Fruit fly (Drosophila melanogaster): ENCODE data around the gene Agpat2.

Agpat2 gene

dm6 chr2L:8433512-8433911 lies 30.3 kb downstream of the Agpat2 start, which contains the start of gene grk:
TSS of gene grk (minus strand) at chr2L:8433598.
- TF ChIP-seq CG14711 (tag; optimal IDR thresholded peaks at IDR 0.05), result no peak
- TF ChIP-seq Hr96 (GFP tag; optimal IDR thresholded peaks at IDR 0.05), result no peak
- peak; percentile 52 for TF ChIP-seq ovo (GFP tag; optimal IDR thresholded peaks at IDR 0.05)
- peak; percentile 47 for TF ChIP-seq pad (GFP tag; optimal IDR thresholded peaks at IDR 0.05)
- no peak for TF ChIP-seq CG5204 (GFP tag; optimal IDR thresholded peaks at IDR 0.05)

dm6 chr2L:8432130-8432529 lies 31.7 kb downstream of the Agpat2 start:
- no peak for TF ChIP-seq CG5204 (GFP tag; optimal IDR thresholded peaks at IDR 0.05)
- no peak for TF ChIP-seq Clk (GFP tag; optimal IDR thresholded peaks at IDR 0.05)
- TF ChIP-seq cnc (optimal IDR thresholded peaks at IDR 0.05), result no peak

- no peak for TF ChIP-seq CG7045 (GFP tag; optimal IDR thresholded peaks at IDR 0.05)
- no peak for TF ChIP-seq CG11617 (GFP tag; optimal IDR thresholded peaks at IDR 0.05)
- no peak for TF ChIP-seq cnc (optimal IDR thresholded peaks at IDR 0.05)
- no peak for TF ChIP-seq Crg-1 (GFP tag; optimal IDR thresholded peaks at IDR 0.05)
Observed at dm6 chr2L:8426801-8427200, 37.0 kb downstream of the Agpat2 start.

dm6 chr2L:8425962-8426759 lies 37.6 kb downstream of the Agpat2 start:
- TF ChIP-seq bab1 (GFP tag; optimal IDR thresholded peaks at IDR 0.05) (peak; percentile 30), CG5204 (GFP tag; optimal IDR thresholded peaks at IDR 0.05) (no peak), CG7101 (tag; optimal IDR thresholded peaks at IDR 0.05) (no peak), CG7045 (GFP tag; optimal IDR thresholded peaks at IDR 0.05) (no peak), ovo (GFP tag; optimal IDR thresholded peaks at IDR 0.05) (no peak), Crg-1 (GFP tag; optimal IDR thresholded peaks at IDR 0.05) (no peak), CG12768 (GFP tag; optimal IDR thresholded peaks at IDR 0.05) (no peak), Clk (GFP tag; optimal IDR thresholded peaks at IDR 0.05) (no peak), CG14711 (tag; optimal IDR thresholded peaks at IDR 0.05) (peak; percentile 5), toe (GFP tag; optimal IDR thresholded peaks at IDR 0.05) (no peak), tj (GFP tag; optimal IDR thresholded peaks at IDR 0.05) (peak; percentile 67), CG33017 (tag; optimal IDR thresholded peaks at IDR 0.05) (peak; percentile 42), kay (GFP tag; ENCODE audit: borderline replicate concordance) (peak; percentile 92), cic (GFP tag; optimal IDR thresholded peaks at IDR 0.05) (no peak), Mnt (GFP tag; optimal IDR thresholded peaks at IDR 0.05) (no peak), pad (GFP tag; optimal IDR thresholded peaks at IDR 0.05) (no peak), CG1620 (GFP tag; optimal IDR thresholded peaks at IDR 0.05) (no peak), CG11617 (GFP tag; optimal IDR thresholded peaks at IDR 0.05) (no peak), cnc (optimal IDR thresholded peaks at IDR 0.05) (no peak), Hr96 (GFP tag; optimal IDR thresholded peaks at IDR 0.05) (no peak)

DNA sequence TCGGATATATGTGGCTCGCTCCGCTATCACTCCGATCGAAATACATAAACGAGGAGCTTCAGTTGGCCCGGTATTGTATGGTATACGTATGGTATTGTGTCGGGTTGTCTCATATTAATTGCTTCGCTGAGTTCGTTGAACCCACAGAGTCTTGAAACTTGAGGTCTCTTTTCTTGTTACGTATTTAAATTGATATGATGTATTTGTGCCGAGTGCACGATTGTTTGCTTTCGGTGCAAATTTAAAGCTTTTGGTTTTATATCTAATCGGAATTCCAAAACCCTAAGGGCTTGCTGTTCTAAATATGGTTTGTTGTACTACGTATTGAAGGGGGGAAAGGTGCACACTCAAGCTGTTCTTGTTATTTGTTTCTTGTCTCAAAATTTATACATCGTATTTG lies 38.6 kb downstream of the Agpat2 start:
- peak; percentile 77 for TF ChIP-seq tj (GFP tag; optimal IDR thresholded peaks at IDR 0.05)
- TF ChIP-seq CG1620 (GFP tag; optimal IDR thresholded peaks at IDR 0.05), result no peak
- no peak for TF ChIP-seq cic (GFP tag; optimal IDR thresholded peaks at IDR 0.05)
- peak; percentile 36 for TF ChIP-seq kay (GFP tag; ENCODE audit: borderline replicate concordance)

dm6 chr2L:8424662-8425208 lies 39.1 kb downstream of the Agpat2 start:
- no peak for TF ChIP-seq CG14711 (tag; optimal IDR thresholded peaks at IDR 0.05)
- no peak for TF ChIP-seq CG1620 (GFP tag; optimal IDR thresholded peaks at IDR 0.05)
- no peak for TF ChIP-seq Clk (GFP tag; optimal IDR thresholded peaks at IDR 0.05)
- TF ChIP-seq tj (GFP tag; optimal IDR thresholded peaks at IDR 0.05), result no peak
- no peak for TF ChIP-seq Mnt (GFP tag; optimal IDR thresholded peaks at IDR 0.05)

DNA sequence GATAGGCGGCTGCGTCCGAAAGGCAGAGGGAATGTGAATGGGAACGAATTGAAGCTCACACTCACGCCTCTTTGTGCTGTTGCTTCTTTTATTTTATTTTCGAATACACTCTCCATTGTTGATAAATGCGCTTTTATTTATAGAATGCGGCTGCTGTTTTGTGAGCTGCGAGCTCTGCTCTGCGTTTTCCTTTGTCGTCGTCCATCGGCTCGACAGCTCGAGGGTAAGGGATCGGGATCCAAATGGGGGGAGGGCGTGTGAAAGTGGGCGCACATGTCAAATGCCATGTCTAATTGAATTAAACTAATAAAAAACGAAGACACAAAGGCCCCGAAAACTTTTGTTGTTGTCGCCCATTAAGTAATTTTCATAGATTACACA lies 39.7 kb downstream of the Agpat2 start:
- TF ChIP-seq CG14711 (tag; optimal IDR thresholded peaks at IDR 0.05) (no peak), CG11617 (GFP tag; optimal IDR thresholded peaks at IDR 0.05) (no peak), CG12768 (GFP tag; optimal IDR thresholded peaks at IDR 0.05) (no peak), Hr96 (GFP tag; optimal IDR thresholded peaks at IDR 0.05) (no peak), CG7101 (tag; optimal IDR thresholded peaks at IDR 0.05) (no peak), tj (GFP tag; optimal IDR thresholded peaks at IDR 0.05) (no peak), bab1 (GFP tag; optimal IDR thresholded peaks at IDR 0.05) (no peak), CG7045 (GFP tag; optimal IDR thresholded peaks at IDR 0.05) (no peak), cnc (optimal IDR thresholded peaks at IDR 0.05) (no peak)
